Fruit fly (Drosophila melanogaster) whole organism, embryonic: ENCODE measurements around the gene CG11241.

ENCODE experiments used
- Ada2b ChIP-seq: fragments of 200-800 bp; sonication (Bioruptor generic); IDR thresholded peaks from 2 replicates; pipeline ENCODE4 v1.3.6; 2022; ENCODE audit warnings: missing biosample characterization, missing genetic modification characterization
- B-H1 ChIP-seq: fragments of 200-800 bp; sonication (Bioruptor generic); IDR thresholded peaks from 3 replicates; pipeline ENCODE4 v1.3.6; 2022; ENCODE audit warnings: missing biosample characterization, missing genetic modification characterization
- BEAF-32 ChIP-seq: fragments of 200-800 bp; sonication (Bioruptor generic); optimal IDR thresholded peaks from 3 replicates; lab custom pipeline; 2017; ENCODE audit warnings: missing biosample characterization, missing genetic modification characterization, mild to moderate bottlenecking, moderate library complexity, missing genetic modification reagents
- Bgb ChIP-seq: fragments of 200-800 bp; sonication (Bioruptor generic); IDR thresholded peaks from 2 replicates; pipeline ENCODE4 v1.3.6; 2022; ENCODE audit warnings: missing biosample characterization, missing genetic modification characterization; ENCODE audit not compliant: partially characterized antibody
- CG11247 ChIP-seq: fragments of 200-800 bp; sonication (Bioruptor generic); IDR thresholded peaks from 2 replicates; pipeline ENCODE4 v1.3.6; 2022; ENCODE audit warnings: missing biosample characterization, missing genetic modification characterization
- CG11696 ChIP-seq: fragments of 200-800 bp; sonication (Bioruptor generic); IDR thresholded peaks from 2 replicates; pipeline ENCODE4 v1.3.6; 2022; ENCODE audit warnings: missing biosample characterization, missing genetic modification characterization
- CG12071 ChIP-seq: fragments of 200-800 bp; sonication (Bioruptor generic); optimal IDR thresholded peaks from 3 replicates; lab custom pipeline; 2018; ENCODE audit warnings: missing biosample characterization, mild to moderate bottlenecking, missing genetic modification characterization
- CG12104 ChIP-seq: fragments of 200-800 bp; sonication (Bioruptor generic); optimal IDR thresholded peaks from 3 replicates; lab custom pipeline; 2016; ENCODE audit warnings: missing biosample characterization, missing genetic modification characterization
- CG12942 ChIP-seq: fragments of 200-800 bp; sonication (Bioruptor generic); optimal IDR thresholded peaks from 3 replicates; lab custom pipeline; 2016; ENCODE audit warnings: missing biosample characterization, missing genetic modification characterization
- CG14667 ChIP-seq: fragments of 200-800 bp; sonication (Bioruptor generic); IDR thresholded peaks from 2 replicates; pipeline ENCODE4 v1.3.6; 2022; ENCODE audit warnings: missing biosample characterization, missing genetic modification characterization
- CG1647 ChIP-seq: fragments of 200-800 bp; sonication (Bioruptor generic); optimal IDR thresholded peaks from 3 replicates; lab custom pipeline; 2016; ENCODE audit warnings: missing biosample characterization, missing genetic modification characterization
- CG17568 ChIP-seq: fragments of 200-800 bp; sonication (Bioruptor generic); optimal IDR thresholded peaks from 2 replicates; lab custom pipeline; 2018; ENCODE audit warnings: missing biosample characterization, mild to moderate bottlenecking, missing genetic modification characterization, moderate library complexity
- CG17829 ChIP-seq: fragments of 200-800 bp; optimal IDR thresholded peaks from 2 replicates; lab custom pipeline; 2019; ENCODE audit warnings: missing biosample characterization, mild to moderate bottlenecking, missing genetic modification characterization, moderate library complexity
- CG17912 ChIP-seq: fragments of 200-800 bp; sonication (Bioruptor generic); optimal IDR thresholded peaks from 2 replicates; lab custom pipeline; 2018; ENCODE audit warnings: missing biosample characterization, mild to moderate bottlenecking, missing genetic modification characterization
- CG1792 ChIP-seq: fragments of 200-800 bp; sonication (Bioruptor generic); optimal IDR thresholded peaks from 2 replicates; lab custom pipeline; 2016; ENCODE audit warnings: missing biosample characterization, missing genetic modification characterization
- CG3163 ChIP-seq: fragments of 200-800 bp; sonication (Bioruptor generic); optimal IDR thresholded peaks from 3 replicates; lab custom pipeline; 2016; ENCODE audit warnings: missing biosample characterization, missing genetic modification characterization
- CG4424 ChIP-seq: fragments of 200-800 bp; sonication (Bioruptor generic); optimal IDR thresholded peaks from 3 replicates; lab custom pipeline; 2016; ENCODE audit warnings: missing biosample characterization, missing genetic modification characterization
- CG6254 ChIP-seq: fragments of 200-800 bp; sonication (Bioruptor generic); optimal IDR thresholded peaks from 3 replicates; lab custom pipeline; 2017; ENCODE audit warnings: mild to moderate bottlenecking, missing biosample characterization, missing genetic modification reagents, missing genetic modification characterization
- CG8944 ChIP-seq: fragments of 200-800 bp; sonication (Bioruptor generic); optimal IDR thresholded peaks from 3 replicates; lab custom pipeline; 2016; ENCODE audit warnings: missing biosample characterization, missing genetic modification characterization
- Chrac-16 ChIP-seq: fragments of 200-800 bp; sonication (Bioruptor generic); optimal IDR thresholded peaks from 3 replicates; lab custom pipeline; 2016; ENCODE audit warnings: missing biosample characterization, missing genetic modification characterization
- Dad ChIP-seq: fragments of 200-800 bp; sonication (Bioruptor generic); optimal IDR thresholded peaks from 3 replicates; lab custom pipeline; 2016; ENCODE audit warnings: missing biosample characterization, missing genetic modification characterization
- E2f1 ChIP-seq: fragments of 200-800 bp; sonication (Bioruptor generic); IDR thresholded peaks from 2 replicates; pipeline ENCODE4 v1.3.6; 2022; ENCODE audit warnings: missing biosample characterization, missing genetic modification characterization
- Ets97D ChIP-seq: fragments of 200-800 bp; sonication (Bioruptor generic); optimal IDR thresholded peaks from 3 replicates; lab custom pipeline; 2016; ENCODE audit warnings: missing biosample characterization, missing genetic modification characterization
- Gug ChIP-seq: fragments of 200-800 bp; sonication (Bioruptor generic); IDR thresholded peaks from 4 replicates; pipeline ENCODE4 v1.3.6; 2022; ENCODE audit warnings: missing biosample characterization, missing genetic modification characterization
- H2.0 ChIP-seq: fragments of 200-800 bp; sonication (Bioruptor generic); IDR thresholded peaks from 2 replicates; pipeline ENCODE4 v1.3.6; 2022; ENCODE audit warnings: missing biosample characterization, missing genetic modification characterization
- Hand ChIP-seq: fragments of 200-800 bp; sonication (Bioruptor generic); optimal IDR thresholded peaks from 2 replicates; lab custom pipeline; 2017; ENCODE audit warnings: mild to moderate bottlenecking, missing biosample characterization, missing genetic modification reagents, missing genetic modification characterization
- Lhr ChIP-seq: fragments of 200-800 bp; sonication (Bioruptor generic); optimal IDR thresholded peaks from 3 replicates; lab custom pipeline; 2017; ENCODE audit warnings: mild to moderate bottlenecking, missing biosample characterization, missing genetic modification reagents, missing genetic modification characterization
- Mrtf ChIP-seq: fragments of 200-800 bp; sonication (Bioruptor generic); IDR thresholded peaks from 3 replicates; pipeline ENCODE4 v1.3.6; 2022; ENCODE audit warnings: missing biosample characterization, missing genetic modification characterization
- Myb ChIP-seq: fragments of 200-800 bp; sonication (Bioruptor generic); optimal IDR thresholded peaks from 2 replicates; lab custom pipeline; 2016; ENCODE audit warnings: missing biosample characterization, missing genetic modification characterization
- Oaz ChIP-seq: fragments of 200-800 bp; sonication (Bioruptor generic); IDR thresholded peaks from 2 replicates; pipeline ENCODE4 v1.3.6; 2022; ENCODE audit warnings: missing biosample characterization, missing genetic modification characterization
- Oli ChIP-seq: fragments of 200-800 bp; sonication (Bioruptor generic); optimal IDR thresholded peaks from 2 replicates; lab custom pipeline; 2018; ENCODE audit warnings: missing biosample characterization, mild to moderate bottlenecking, missing genetic modification characterization, moderate library complexity
- Side ChIP-seq: fragments of 200-800 bp; sonication (Bioruptor generic); optimal IDR thresholded peaks from 2 replicates; lab custom pipeline; 2016; ENCODE audit warnings: missing biosample characterization, missing genetic modification characterization
- Spps ChIP-seq: fragments of 200-800 bp; sonication (Bioruptor generic); optimal IDR thresholded peaks from 2 replicates; lab custom pipeline; 2018; ENCODE audit warnings: missing biosample characterization, mild to moderate bottlenecking, missing genetic modification characterization
- ab ChIP-seq: fragments of 200-800 bp; sonication (Bioruptor generic); optimal IDR thresholded peaks from 2 replicates; lab custom pipeline; 2016; ENCODE audit warnings: missing biosample characterization, missing genetic modification characterization
- bigmax ChIP-seq: fragments of 200-800 bp; sonication (Bioruptor generic); optimal IDR thresholded peaks from 2 replicates; lab custom pipeline; 2018; ENCODE audit warnings: missing biosample characterization, mild to moderate bottlenecking, missing genetic modification characterization
- cato ChIP-seq: fragments of 200-800 bp; sonication (Bioruptor generic); optimal IDR thresholded peaks from 2 replicates; lab custom pipeline; 2016; ENCODE audit warnings: missing biosample characterization, missing genetic modification characterization, borderline replicate concordance
- corto ChIP-seq: fragments of 200-800 bp; sonication (Bioruptor generic); optimal IDR thresholded peaks from 2 replicates; lab custom pipeline; 2016; ENCODE audit warnings: missing biosample characterization, mild to moderate bottlenecking, missing genetic modification characterization, moderate library complexity
- dmrt11E ChIP-seq: fragments of 200-800 bp; sonication (Bioruptor generic); optimal IDR thresholded peaks from 3 replicates; lab custom pipeline; 2018; ENCODE audit warnings: missing biosample characterization, mild to moderate bottlenecking, missing genetic modification characterization, moderate library complexity
- fd3F ChIP-seq: fragments of 200-800 bp; sonication (Bioruptor generic); optimal IDR thresholded peaks from 2 replicates; lab custom pipeline; 2018; ENCODE audit warnings: missing biosample characterization, mild to moderate bottlenecking, missing genetic modification characterization, moderate library complexity
- gt ChIP-seq: fragments of 200-800 bp; sonication (Bioruptor generic); IDR thresholded peaks from 2 replicates; pipeline ENCODE4 v1.3.6; 2022; ENCODE audit warnings: missing biosample characterization, missing genetic modification characterization
- knrl ChIP-seq: fragments of 200-800 bp; sonication (Bioruptor generic); IDR thresholded peaks from 3 replicates; pipeline ENCODE4 v1.3.6; 2022; ENCODE audit warnings: missing biosample characterization, missing genetic modification characterization; ENCODE audit not compliant: partially characterized antibody
- nerfin-1 ChIP-seq: fragments of 200-800 bp; sonication (Bioruptor generic); optimal IDR thresholded peaks from 3 replicates; lab custom pipeline; 2019; ENCODE audit warnings: missing biosample characterization, mild to moderate bottlenecking, missing genetic modification characterization, moderate library complexity
- pzg ChIP-seq: fragments of 200-800 bp; sonication (Bioruptor generic); optimal IDR thresholded peaks from 3 replicates; lab custom pipeline; 2018; ENCODE audit warnings: missing biosample characterization, mild to moderate bottlenecking, missing genetic modification characterization, moderate library complexity
- sob ChIP-seq: fragments of 200-800 bp; sonication (Bioruptor generic); IDR thresholded peaks from 2 replicates; pipeline ENCODE4 v1.3.6; 2022; ENCODE audit warnings: missing biosample characterization, missing genetic modification characterization
- sqz ChIP-seq: fragments of 200-800 bp; sonication (Bioruptor generic); optimal IDR thresholded peaks from 3 replicates; lab custom pipeline; 2018; ENCODE audit warnings: missing biosample characterization, mild to moderate bottlenecking, missing genetic modification characterization
- stc ChIP-seq: fragments of 200-800 bp; sonication (Bioruptor generic); IDR thresholded peaks from 2 replicates; pipeline ENCODE4 v1.3.6; 2022; ENCODE audit warnings: missing biosample characterization, missing genetic modification characterization
- tio ChIP-seq: fragments of 200-800 bp; sonication (Bioruptor generic); optimal IDR thresholded peaks from 2 replicates; lab custom pipeline; 2017; ENCODE audit warnings: missing biosample characterization, missing genetic modification characterization, inconsistent platforms
- wdn ChIP-seq: fragments of 200-800 bp; sonication (Bioruptor generic); IDR thresholded peaks from 2 replicates; pipeline ENCODE4 v1.3.6; 2022; ENCODE audit warnings: missing biosample characterization, missing genetic modification characterization
- zfh2 ChIP-seq: fragments of 200-800 bp; sonication (Bioruptor generic); optimal IDR thresholded peaks from 2 replicates; lab custom pipeline; 2016; ENCODE audit warnings: missing biosample characterization, missing genetic modification characterization

CG11241 gene

dm6 chr3L:22741389-22742120, 3.3 kb upstream of the CG11241 start, which contains the start of gene CG7369 (continued):
- TF ChIP-seq CG6254 (GFP tag; lab: Kevin White, UChicago): peak; percentile 45
- peak; percentile 92 for TF ChIP-seq corto (GFP tag; lab: Kevin White, UChicago)
- TF ChIP-seq H2.0: peak; percentile 49
- peak; percentile 41; the same call in 1 of the 2 replicates for TF ChIP-seq Oaz
- TF ChIP-seq Spps (tag; lab: Kevin White, UChicago): peak; percentile 34
- peak; percentile 71 for TF ChIP-seq E2f1
- TF ChIP-seq CG12942 (GFP tag; lab: Kevin White, UChicago): peak; percentile 81
- peak; percentile 80 for TF ChIP-seq Dad
- no peak for TF ChIP-seq sqz (GFP tag; lab: Kevin White, UChicago)
- TF ChIP-seq Gug (GFP tag; lab: Robert Waterston, UW): peak; percentile 79
- peak; percentile 91 for TF ChIP-seq BEAF-32 (GFP tag; lab: Kevin White, UChicago)
- peak; percentile 78; the same call in 1 of the 2 replicates for TF ChIP-seq wdn (GFP tag; lab: Robert Waterston, UW)
- peak; percentile 92 for TF ChIP-seq Ets97D
- peak; percentile 82 for TF ChIP-seq fd3F
- no peak for TF ChIP-seq bigmax (GFP tag; lab: Kevin White, UChicago)
- TF ChIP-seq B-H1: peak; percentile 58
- TF ChIP-seq Chrac-16: peak; percentile 89
- TF ChIP-seq Lhr (GFP tag; lab: Kevin White, UChicago): peak; percentile 80
- peak; percentile 90 for TF ChIP-seq tio (GFP tag; lab: Kevin White, UChicago)
- peak; percentile 65; the same call in 1 of the 2 replicates for TF ChIP-seq CG14667 (GFP tag; lab: Robert Waterston, UW)
- peak; percentile 74 for TF ChIP-seq Ada2b (GFP tag; lab: Robert Waterston, UW)
- TF ChIP-seq Oli (tag; lab: Kevin White, UChicago): peak; percentile 66
- peak; percentile 77 for TF ChIP-seq CG1647 (GFP tag; lab: Kevin White, UChicago)
- TF ChIP-seq CG3163 (GFP tag; lab: Kevin White, UChicago): peak; percentile 42
- TF ChIP-seq stc: no peak; the same call in 1 of the 2 replicates
- TF ChIP-seq CG8944 (GFP tag; lab: Kevin White, UChicago): peak; percentile 62
- TF ChIP-seq knrl (GFP tag; lab: Robert Waterston, UW): peak; percentile 86
- peak; percentile 51; the same call in 1 of the 2 replicates for TF ChIP-seq gt (GFP tag; lab: Robert Waterston, UW)
- TF ChIP-seq Myb (GFP tag; lab: Kevin White, UChicago): peak; percentile 62
- peak; percentile 67 for TF ChIP-seq CG1792 (GFP tag; lab: Kevin White, UChicago)
- TF ChIP-seq cato: peak; percentile 78
- peak; percentile 89 for TF ChIP-seq sob
- no peak for TF ChIP-seq CG17912 (GFP tag; lab: Kevin White, UChicago)
- peak; percentile 50; the same call in 1 of the 2 replicates for TF ChIP-seq Bgb
- TF ChIP-seq CG11247 (GFP tag; lab: Robert Waterston, UW): peak; percentile 59; the same call in 1 of the 2 replicates
- TF ChIP-seq nerfin-1 (tag; lab: Kevin White, UChicago): peak; percentile 69
- TF ChIP-seq CG12104 (GFP tag; lab: Kevin White, UChicago): peak; percentile 87
- TF ChIP-seq pzg: peak; percentile 76
- peak; percentile 81 for TF ChIP-seq Side
- peak; percentile 72 for TF ChIP-seq dmrt11E
- TF ChIP-seq CG12071: peak; percentile 64
- TF ChIP-seq ab (GFP tag; lab: Kevin White, UChicago): peak; percentile 43
- TF ChIP-seq Mrtf: peak; percentile 70
- TF ChIP-seq CG11696 (GFP tag; lab: Robert Waterston, UW): 0 out of 2 replicates have a peak, but pooled peaks have one; percentile 45
- TF ChIP-seq CG17568 (GFP tag; lab: Kevin White, UChicago): no peak
- peak; percentile 90 for TF ChIP-seq CG4424 (GFP tag; lab: Kevin White, UChicago)
- no peak for TF ChIP-seq Hand (GFP tag; lab: Kevin White, UChicago)
- peak; percentile 81 for TF ChIP-seq CG17829 (tag; lab: Kevin White, UChicago)
- TF ChIP-seq zfh2 (GFP tag; lab: Kevin White, UChicago): peak; percentile 89
